Fruit fly (Drosophila melanogaster) whole organism, embryonic: Measurements from ENCODE around the gene EMC5.

Source experiments
- Ada2b ChIP-seq: fragments of 200-800 bp; sonication (Bioruptor generic); IDR thresholded peaks from 2 replicates; pipeline ENCODE4 v1.3.6; 2022; ENCODE audit warnings: missing biosample characterization, missing genetic modification characterization
- Adf1 ChIP-seq: fragments of 200-800 bp; sonication (Bioruptor generic); IDR thresholded peaks from 2 replicates; pipeline ENCODE4 v1.3.6; 2022; ENCODE audit warnings: missing biosample characterization, missing genetic modification characterization
- CG10462 ChIP-seq: fragments of 200-800 bp; sonication (Bioruptor generic); optimal IDR thresholded peaks from 2 replicates; lab custom pipeline; 2016; ENCODE audit warnings: missing biosample characterization, missing genetic modification characterization
- CG12942 ChIP-seq: fragments of 200-800 bp; sonication (Bioruptor generic); optimal IDR thresholded peaks from 3 replicates; lab custom pipeline; 2016; ENCODE audit warnings: missing biosample characterization, missing genetic modification characterization
- CG13287 ChIP-seq: fragments of 200-800 bp; sonication (Bioruptor generic); IDR thresholded peaks from 2 replicates; pipeline ENCODE4 v1.3.6; 2022; ENCODE audit warnings: missing biosample characterization, missing genetic modification characterization; ENCODE audit not compliant: partially characterized antibody
- CG13894 ChIP-seq: fragments of 200-800 bp; sonication (Bioruptor generic); optimal IDR thresholded peaks from 3 replicates; lab custom pipeline; 2018; ENCODE audit warnings: missing biosample characterization, mild to moderate bottlenecking, missing genetic modification characterization, moderate library complexity
- CG14710 ChIP-seq: fragments of 200-800 bp; sonication (Bioruptor generic); optimal IDR thresholded peaks from 3 replicates; lab custom pipeline; 2019; ENCODE audit warnings: missing biosample characterization, mild to moderate bottlenecking, missing genetic modification characterization, moderate library complexity
- CG15479 ChIP-seq: fragments of 200-800 bp; sonication (Bioruptor generic); optimal IDR thresholded peaks from 3 replicates; lab custom pipeline; 2019; ENCODE audit warnings: missing biosample characterization, mild to moderate bottlenecking, missing genetic modification characterization, moderate library complexity
- CG17328 ChIP-seq: fragments of 200-800 bp; sonication (Bioruptor generic); IDR thresholded peaks from 2 replicates; pipeline ENCODE4 v1.3.6; 2022; ENCODE audit warnings: missing biosample characterization, missing genetic modification characterization
- CG17359 ChIP-seq: fragments of 200-800 bp; sonication (Bioruptor generic); optimal IDR thresholded peaks from 3 replicates; lab custom pipeline; 2018; ENCODE audit warnings: missing biosample characterization, mild to moderate bottlenecking, missing genetic modification characterization, moderate library complexity
- CG2202 ChIP-seq: fragments of 200-800 bp; sonication (Bioruptor generic); optimal IDR thresholded peaks from 2 replicates; lab custom pipeline; 2018; ENCODE audit warnings: missing biosample characterization, mild to moderate bottlenecking, missing genetic modification characterization
- CG32767 ChIP-seq: fragments of 200-800 bp; sonication (Bioruptor generic); IDR thresholded peaks from 2 replicates; pipeline ENCODE4 v1.3.6; 2022; ENCODE audit warnings: missing biosample characterization, missing genetic modification characterization
- CG6654 ChIP-seq: fragments of 200-800 bp; sonication (Bioruptor generic); optimal IDR thresholded peaks from 2 replicates; lab custom pipeline; 2017; ENCODE audit warnings: missing biosample characterization, mild to moderate bottlenecking, missing genetic modification characterization
- CG6765 ChIP-seq: fragments of 200-800 bp; sonication (Bioruptor generic); optimal IDR thresholded peaks from 3 replicates; lab custom pipeline; 2017; ENCODE audit warnings: missing biosample characterization, mild to moderate bottlenecking, missing genetic modification characterization
- Dip3 ChIP-seq: fragments of 200-800 bp; sonication (Bioruptor generic); optimal IDR thresholded peaks from 3 replicates; lab custom pipeline; 2016; ENCODE audit warnings: missing biosample characterization, missing genetic modification characterization
- E2f1 ChIP-seq: fragments of 200-800 bp; sonication (Bioruptor generic); IDR thresholded peaks from 2 replicates; pipeline ENCODE4 v1.3.6; 2022; ENCODE audit warnings: missing biosample characterization, missing genetic modification characterization
- Eip74EF ChIP-seq, 2 experiments: fragments of 200-800 bp in 1 of 2; fragments of >200 bp in 1 of 2; sonication (Bioruptor generic) in 1 of 2; optimal IDR thresholded peaks; 2 replicates each; lab custom pipeline; 2017 to 2019; ENCODE audit warnings: missing biosample characterization in 2 of 2, missing genetic modification characterization in 2 of 2, mild to moderate bottlenecking in 1 of 2, moderate library complexity in 1 of 2
- Fer2 ChIP-seq: fragments of 200-800 bp; sonication (Bioruptor generic); optimal IDR thresholded peaks from 2 replicates; lab custom pipeline; 2018; ENCODE audit warnings: missing biosample characterization, mild to moderate bottlenecking, missing genetic modification characterization, moderate library complexity
- HLH3B ChIP-seq: fragments of 200-800 bp; sonication (Bioruptor generic); IDR thresholded peaks from 2 replicates; pipeline ENCODE4 v1.3.6; 2022; ENCODE audit warnings: missing biosample characterization, missing genetic modification characterization
- Hmx ChIP-seq: fragments of 200-800 bp; sonication (Bioruptor generic); optimal IDR thresholded peaks from 2 replicates; lab custom pipeline; 2016; ENCODE audit warnings: missing biosample characterization, missing genetic modification characterization
- MESR4 ChIP-seq: fragments of 200-800 bp; sonication (Bioruptor generic); optimal IDR thresholded peaks from 2 replicates; lab custom pipeline; 2018; ENCODE audit warnings: missing biosample characterization, mild to moderate bottlenecking, missing genetic modification characterization, moderate library complexity
- Ptx1 ChIP-seq: fragments of 200-800 bp; sonication (Bioruptor generic); IDR thresholded peaks from 2 replicates; pipeline ENCODE4 v1.3.6; 2022; ENCODE audit warnings: missing biosample characterization, missing genetic modification characterization
- Stat92E ChIP-seq, 3 experiments: fragments of >200 bp in 2 of 3; fragments of 200-800 bp in 1 of 3; sonication (Bioruptor generic) in 1 of 3; optimal IDR thresholded peaks; 2 replicates each; lab custom pipeline; 2017 to 2019; ENCODE audit warnings: missing biosample characterization in 3 of 3, missing genetic modification characterization in 3 of 3, mild to moderate bottlenecking in 1 of 3, moderate library complexity in 1 of 3
- Trl ChIP-seq, 3 experiments: fragments of >200 bp in 2 of 3; fragments of 200-800 bp in 1 of 3; sonication (Bioruptor generic) in 1 of 3; optimal IDR thresholded peaks; 2 replicates in 1 of 3; 3 replicates in 2 of 3; lab custom pipeline; 2016 to 2017; ENCODE audit warnings: missing biosample characterization in 1 of 3, missing genetic modification characterization in 1 of 3
- amos ChIP-seq: fragments of 200-800 bp; sonication (Bioruptor generic); IDR thresholded peaks from 2 replicates; pipeline ENCODE4 v1.3.6; 2022; ENCODE audit warnings: missing biosample characterization, missing genetic modification characterization; ENCODE audit not compliant: partially characterized antibody
- cg ChIP-seq: fragments of 200-800 bp; sonication (Bioruptor generic); optimal IDR thresholded peaks from 3 replicates; lab custom pipeline; 2019; ENCODE audit warnings: missing biosample characterization, mild to moderate bottlenecking, missing genetic modification characterization, moderate library complexity
- chm ChIP-seq: fragments of 200-800 bp; sonication (Bioruptor generic); IDR thresholded peaks from 2 replicates; pipeline ENCODE4 v1.3.6; 2022; ENCODE audit warnings: missing biosample characterization, missing genetic modification characterization
- dati ChIP-seq: fragments of 200-800 bp; sonication (Bioruptor generic); IDR thresholded peaks from 2 replicates; pipeline ENCODE4 v1.3.6; 2022; ENCODE audit warnings: missing biosample characterization, missing genetic modification characterization
- dysf ChIP-seq: fragments of 200-800 bp; sonication (Bioruptor generic); IDR thresholded peaks from 3 replicates; pipeline ENCODE4 v1.3.6; 2022; ENCODE audit warnings: missing biosample characterization, missing genetic modification characterization
- en ChIP-seq: fragments of 200-800 bp; sonication (Bioruptor generic); optimal IDR thresholded peaks from 2 replicates; lab custom pipeline; 2016; ENCODE audit warnings: missing biosample characterization, missing genetic modification characterization
- exex ChIP-seq: fragments of 200-800 bp; sonication (Bioruptor generic); optimal IDR thresholded peaks from 4 replicates; lab custom pipeline; 2018; ENCODE audit warnings: missing biosample characterization, mild to moderate bottlenecking, missing genetic modification characterization, moderate library complexity
- gce ChIP-seq: fragments of 200-800 bp; sonication (Bioruptor generic); IDR thresholded peaks from 3 replicates; pipeline ENCODE4 v1.3.6; 2022; ENCODE audit warnings: missing biosample characterization, missing genetic modification characterization
- gcm ChIP-seq: fragments of 200-800 bp; sonication (Bioruptor generic); optimal IDR thresholded peaks from 2 replicates; lab custom pipeline; 2019; ENCODE audit warnings: missing biosample characterization, mild to moderate bottlenecking, missing genetic modification characterization, moderate library complexity
- gfzf ChIP-seq: fragments of 200-800 bp; sonication (Bioruptor generic); optimal IDR thresholded peaks from 2 replicates; lab custom pipeline; 2016; ENCODE audit warnings: missing biosample characterization, mild to moderate bottlenecking, missing genetic modification characterization, moderate library complexity
- ind ChIP-seq: fragments of 200-800 bp; sonication (Bioruptor generic); optimal IDR thresholded peaks from 3 replicates; lab custom pipeline; 2016; ENCODE audit warnings: missing biosample characterization, missing genetic modification characterization
- lmd ChIP-seq: fragments of 200-800 bp; sonication (Bioruptor generic); IDR thresholded peaks from 2 replicates; pipeline ENCODE4 v1.3.6; 2022; ENCODE audit warnings: missing biosample characterization, missing genetic modification characterization
- maf-S ChIP-seq: fragments of 200-800 bp; sonication (Bioruptor generic); optimal IDR thresholded peaks from 2 replicates; lab custom pipeline; 2016; ENCODE audit warnings: missing biosample characterization, missing genetic modification characterization
- nom ChIP-seq: fragments of 200-800 bp; sonication (Bioruptor generic); optimal IDR thresholded peaks from 2 replicates; lab custom pipeline; 2017; ENCODE audit warnings: missing biosample characterization, missing genetic modification characterization, mild to moderate bottlenecking, moderate library complexity, missing genetic modification reagents
- otp ChIP-seq: fragments of 200-800 bp; sonication (Bioruptor generic); IDR thresholded peaks from 3 replicates; pipeline ENCODE4, ENCODE4 v1.3.6; 2022; ENCODE audit warnings: missing biosample characterization, missing genetic modification characterization
- pho ChIP-seq: fragments of 200-800 bp; sonication (Bioruptor generic); optimal IDR thresholded peaks from 2 replicates; lab custom pipeline; 2016; ENCODE audit warnings: missing biosample characterization, missing genetic modification characterization
- pros ChIP-seq: fragments of 200-800 bp; sonication (Bioruptor generic); optimal IDR thresholded peaks from 3 replicates; lab custom pipeline; 2019; ENCODE audit warnings: missing biosample characterization, mild to moderate bottlenecking, missing genetic modification characterization, moderate library complexity
- psq ChIP-seq: fragments of 200-800 bp; sonication (Bioruptor generic); optimal IDR thresholded peaks from 2 replicates; lab custom pipeline; 2017; ENCODE audit warnings: missing biosample characterization, missing genetic modification characterization
- ro ChIP-seq: fragments of 200-800 bp; sonication (Bioruptor generic); IDR thresholded peaks from 2 replicates; pipeline ENCODE4 v1.3.6; 2022; ENCODE audit warnings: missing biosample characterization, missing genetic modification characterization
- row ChIP-seq: fragments of 200-800 bp; sonication (Bioruptor generic); IDR thresholded peaks from 3 replicates; pipeline ENCODE4 v1.3.6; 2022; ENCODE audit warnings: missing biosample characterization, missing genetic modification characterization
- run ChIP-seq: fragments of 200-800 bp; sonication (Bioruptor generic); optimal IDR thresholded peaks from 3 replicates; lab custom pipeline; 2018; ENCODE audit warnings: missing biosample characterization, mild to moderate bottlenecking, missing genetic modification characterization
- seq ChIP-seq: fragments of 200-800 bp; sonication (Bioruptor generic); IDR thresholded peaks from 2 replicates; pipeline ENCODE4 v1.3.6; 2022; ENCODE audit warnings: missing biosample characterization, missing genetic modification characterization
- tin ChIP-seq: fragments of 200-800 bp; sonication (Bioruptor generic); optimal IDR thresholded peaks from 3 replicates; lab custom pipeline; 2016; ENCODE audit warnings: missing biosample characterization, missing genetic modification characterization
- vfl ChIP-seq: fragments of 200-800 bp; sonication (Bioruptor generic); optimal IDR thresholded peaks from 2 replicates; lab custom pipeline; 2016; ENCODE audit warnings: missing biosample characterization, missing genetic modification characterization
- wdn ChIP-seq: fragments of 200-800 bp; sonication (Bioruptor generic); IDR thresholded peaks from 2 replicates; pipeline ENCODE4 v1.3.6; 2022; ENCODE audit warnings: missing biosample characterization, missing genetic modification characterization

Gene EMC5

DNA sequence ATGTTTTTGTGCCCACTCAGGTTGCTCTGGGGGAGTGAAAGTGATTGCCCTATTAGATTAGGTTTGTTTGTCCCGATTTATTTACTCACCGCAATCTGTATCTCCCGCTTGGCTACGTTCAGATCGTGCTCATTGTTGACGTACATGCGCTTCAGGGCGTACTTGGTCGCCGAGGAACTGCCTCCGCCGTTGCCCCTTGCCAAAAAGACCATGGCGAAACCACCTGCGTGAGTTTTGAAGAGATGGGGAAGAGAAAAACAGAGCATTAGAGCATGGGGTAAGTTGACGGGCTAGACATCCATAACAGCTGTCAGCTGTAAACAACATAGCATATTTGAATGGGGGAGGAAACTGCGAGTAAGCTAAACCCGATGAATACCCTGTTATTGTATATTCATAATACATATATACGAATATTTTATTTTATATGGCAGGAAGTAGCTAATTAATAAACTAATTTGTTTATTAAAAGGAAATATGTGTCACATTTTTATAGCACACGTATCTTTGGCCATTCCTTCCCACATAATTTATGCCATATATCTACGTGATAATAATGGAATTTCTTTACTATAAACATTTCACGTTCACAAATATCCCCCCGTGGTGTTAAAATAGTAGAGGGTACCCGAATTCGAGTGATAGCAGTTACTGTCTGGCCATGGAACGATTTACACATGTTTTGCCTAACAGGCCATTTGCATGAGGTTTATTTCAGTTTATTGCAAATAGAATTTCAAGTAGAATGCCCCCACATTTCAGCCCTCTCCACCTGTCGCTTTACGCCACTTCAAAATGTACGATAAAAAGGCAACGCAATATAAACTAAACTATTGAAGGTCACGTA, 21.9 kb upstream of the EMC5 start (continued):
- 0 out of 2 replicates have a peak, but pooled peaks have one; percentile 32 for TF ChIP-seq CG32767 (GFP tag; lab: Robert Waterston, UW)
- peak; percentile 22; the same call in 1 of the 2 replicates for TF ChIP-seq chm
- TF ChIP-seq CG2202 = no peak
- TF ChIP-seq CG17328 = no peak
- no peak for TF ChIP-seq maf-S
- TF ChIP-seq Dip3 = no peak
- TF ChIP-seq dati (GFP tag; lab: Robert Waterston, UW) = no peak
- no peak for TF ChIP-seq ind (GFP tag; lab: Kevin White, UChicago)
- TF ChIP-seq CG12942 = no peak
- TF ChIP-seq cg (GFP tag; lab: Kevin White, UChicago) = no peak
- TF ChIP-seq Hmx (GFP tag; lab: Kevin White, UChicago) = no peak
- no peak for TF ChIP-seq CG15479 (GFP tag; lab: Kevin White, UChicago)
- TF ChIP-seq run (tag; lab: Kevin White, UChicago) = no peak
- no peak for TF ChIP-seq CG6654 (GFP tag; lab: Kevin White, UChicago)
- TF ChIP-seq gcm = no peak
- TF ChIP-seq wdn (GFP tag; lab: Robert Waterston, UW) = no peak
- TF ChIP-seq Adf1 (GFP tag; lab: Robert Waterston, UW) = no peak
- TF ChIP-seq pho (GFP tag; lab: Kevin White, UChicago) = no peak
- no peak for TF ChIP-seq Fer2 (tag; lab: Kevin White, UChicago)
- TF ChIP-seq exex = no peak
- TF ChIP-seq seq = no peak
- no peak for TF ChIP-seq en
- no peak for TF ChIP-seq gce (GFP tag; lab: Robert Waterston, UW)
- no peak for TF ChIP-seq CG17359
- no peak for TF ChIP-seq CG14710
- peak; percentile 60 for TF ChIP-seq Ptx1 (GFP tag; lab: Robert Waterston, UW)
- peak; percentile 8; the same call in 1 of the 2 replicates for TF ChIP-seq E2f1 (GFP tag; lab: Robert Waterston, UW)
- TF ChIP-seq dysf (GFP tag; lab: Robert Waterston, UW) = peak; percentile 71
- no peak for TF ChIP-seq amos
- peak; percentile 18; the same call in 1 of the 2 replicates for TF ChIP-seq Ada2b (GFP tag; lab: Robert Waterston, UW)
- TF ChIP-seq gfzf (GFP tag; lab: Kevin White, UChicago) = no peak
- TF ChIP-seq Stat92E (GFP tag; optimal IDR thresholded peaks at IDR 0.05; lab: Kevin White, UChicago) = no peak
- no peak for TF ChIP-seq nom
- TF ChIP-seq psq (GFP tag; lab: Kevin White, UChicago) = no peak
- peak; percentile 76 for TF ChIP-seq row
- no peak for TF ChIP-seq CG13894 (tag; lab: Kevin White, UChicago)
- no peak for TF ChIP-seq CG10462 (GFP tag; lab: Kevin White, UChicago)
- TF ChIP-seq MESR4 (GFP tag; lab: Kevin White, UChicago) = no peak
- TF ChIP-seq otp (GFP tag; lab: Robert Waterston, UW) = no peak
- TF ChIP-seq HLH3B (GFP tag; lab: Robert Waterston, UW) = no peak
- TF ChIP-seq CG13287 (GFP tag; lab: Robert Waterston, UW) = no peak
- no peak for TF ChIP-seq vfl (GFP tag; lab: Kevin White, UChicago)
- TF ChIP-seq CG6765 = no peak
- no peak for TF ChIP-seq Eip74EF (GFP tag; optimal IDR thresholded peaks at IDR 0.05; lab: Kevin White, UChicago)
- TF ChIP-seq tin (GFP tag; lab: Kevin White, UChicago) = no peak
- peak; percentile 58 for TF ChIP-seq lmd (GFP tag; lab: Robert Waterston, UW)
- TF ChIP-seq Trl (optimal IDR thresholded peaks at IDR 0.05; lab: Kevin White, UChicago) = no peak
- no peak for TF ChIP-seq Trl (GFP tag; optimal IDR thresholded peaks at IDR 0.05; lab: Kevin White, UChicago)
- TF ChIP-seq ro (GFP tag; lab: Robert Waterston, UW) = no peak
- no peak for TF ChIP-seq pros (GFP tag; lab: Kevin White, UChicago)
